Worm (Caenorhabditis elegans) whole organism, L4/young adult: ENCODE results near the gene fbxb-58.

ENCODE experiments used
- dao-5 ChIP-seq: sonication (generic microtip); optimal IDR thresholded peaks from 2 replicates; lab custom pipeline; 2016; ENCODE audit warnings: missing genotype, missing genetic modification characterization, moderate library complexity, missing compliant biosample characterization
- him-1 ChIP-seq: sonication (generic microtip); optimal IDR thresholded peaks from 2 replicates; lab custom pipeline; 2016; ENCODE audit warnings: missing genotype, missing genetic modification reagents, missing genetic modification characterization, missing compliant biosample characterization

DNA sequence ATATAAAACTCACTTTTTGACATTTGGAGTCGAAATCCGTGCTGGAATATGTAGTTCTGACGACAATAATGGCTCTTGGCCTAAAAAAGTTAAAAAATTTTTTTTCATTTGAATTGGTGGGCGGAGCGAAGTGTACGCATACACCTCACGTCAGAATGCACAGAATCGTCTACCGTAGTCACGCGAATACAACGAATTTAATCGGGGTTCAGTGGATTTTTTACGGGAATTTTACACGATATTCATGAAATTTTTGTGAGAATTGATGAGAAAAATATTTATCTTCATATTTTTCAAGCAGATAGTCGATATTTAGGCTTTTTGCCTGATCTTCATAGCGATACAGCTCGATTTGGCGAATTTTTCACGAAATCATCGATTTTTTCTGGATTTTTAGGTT lies 40.8 kb downstream of the fbxb-58 start, which contains the start of gene R09H3.3:
- no peak for TF ChIP-seq him-1 (tag; lab: Kevin White, UChicago)
- no peak for TF ChIP-seq dao-5 (tag; lab: Kevin White, UChicago)
